Worm (Caenorhabditis elegans): ENCODE measurements around the gene pdha-1.

Gene pdha-1

DNA sequence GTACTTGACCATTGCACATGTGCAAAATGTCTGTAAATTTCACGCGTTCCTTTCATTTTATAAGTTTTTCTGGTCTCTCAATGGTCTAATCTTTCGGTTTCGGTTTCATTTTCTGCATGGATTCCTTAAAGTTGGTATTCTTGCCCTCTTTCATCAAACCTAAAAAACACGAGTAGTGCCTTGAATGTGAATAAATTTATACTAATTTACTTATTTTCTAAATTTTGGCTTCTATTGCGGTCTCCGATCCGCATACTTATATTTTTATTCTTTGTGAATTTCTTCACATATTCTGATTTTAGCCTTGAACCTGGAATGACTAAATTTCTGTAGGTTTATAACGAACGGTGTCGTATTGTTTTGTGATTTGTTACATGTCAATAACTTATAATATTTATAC is at the start of gene pdha-1:
Gene pdha-1, plus strand, starts transcription at position 301 of the 400 bp plus-strand sequence.
- TF ChIP-seq snpc-4 (tag; optimal IDR thresholded peaks at IDR 0.05) (no peak), nhr-12 (tag; optimal IDR thresholded peaks at IDR 0.05) (no peak), nhr-237 (tag; optimal IDR thresholded peaks at IDR 0.05) (no peak), ceh-83 (GFP tag; optimal IDR thresholded peaks at IDR 0.05) (no peak), lin-13 (tag; optimal IDR thresholded peaks at IDR 0.05) (no peak), ceh-39 (tag; optimal IDR thresholded peaks at IDR 0.05) (no peak), elt-3 (tag; optimal IDR thresholded peaks at IDR 0.05) (no peak), sptf-1 (tag; optimal IDR thresholded peaks at IDR 0.05) (no peak), mab-5 (tag; optimal IDR thresholded peaks at IDR 0.05) (no peak), nhr-28 (tag; optimal IDR thresholded peaks at IDR 0.05) (no peak), M03D4.4 (tag; optimal IDR thresholded peaks at IDR 0.05) (no peak)

DNA sequence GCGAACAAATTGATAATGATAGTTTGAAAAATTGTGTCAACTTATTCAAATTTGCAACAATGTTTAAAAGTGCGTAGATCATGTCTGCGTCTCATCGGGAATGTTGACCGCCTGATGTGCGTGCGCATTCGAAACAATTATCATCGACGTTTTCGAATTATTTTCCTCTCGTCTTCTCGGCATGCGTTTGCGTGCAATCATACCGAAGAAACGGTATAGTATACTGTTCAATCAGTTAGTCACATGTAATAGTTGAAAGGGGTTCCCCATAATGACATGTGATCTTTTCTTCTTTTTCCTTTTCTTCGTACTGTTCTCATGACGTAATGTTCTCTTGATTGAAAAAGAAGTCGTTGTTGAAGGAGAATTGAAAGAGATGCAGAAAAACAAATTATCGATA is 49.3 kb upstream of the pdha-1 start:
- TF ChIP-seq unc-120 (tag; optimal IDR thresholded peaks at IDR 0.05; ENCODE audit: poor library complexity, severe bottlenecking): no peak
- peak; percentile 2 for TF ChIP-seq zip-8 (tag; optimal IDR thresholded peaks at IDR 0.05)

DNA sequence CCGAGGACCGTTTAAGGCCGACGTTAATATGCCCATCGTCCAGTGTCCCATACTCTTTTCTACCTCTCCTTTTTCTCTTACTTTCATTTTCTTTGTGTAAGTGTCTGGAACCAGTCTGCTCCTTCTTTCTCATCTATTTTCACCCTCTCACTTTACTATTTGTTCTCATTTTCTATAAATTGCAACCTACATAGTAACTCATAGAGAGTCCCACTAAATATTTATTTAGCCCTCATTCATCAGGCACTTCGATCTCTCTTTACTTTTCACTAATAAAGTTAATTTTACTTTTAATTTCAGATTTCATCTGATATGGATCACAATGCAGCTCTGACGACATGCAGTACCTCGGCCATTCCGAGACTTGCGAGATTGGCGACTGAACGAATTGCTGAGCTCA is 48.7 kb upstream of the pdha-1 start, which contains the start of gene zyg-11:
Gene zyg-11, plus strand, starts transcription at position 301 of the 400 bp plus-strand sequence.
- no peak for TF ChIP-seq pha-4 (tag; optimal IDR thresholded peaks at IDR 0.05)
- TF ChIP-seq mab-5 (tag; optimal IDR thresholded peaks at IDR 0.05): no peak
- no peak for TF ChIP-seq lin-32 (GFP tag; optimal IDR thresholded peaks at IDR 0.05)
- no peak for TF ChIP-seq cnd-1 (tag; optimal IDR thresholded peaks at IDR 0.05)
- TF ChIP-seq drap-1 (GFP tag; optimal IDR thresholded peaks at IDR 0.05): no peak
- no peak for TF ChIP-seq ceh-43 (GFP tag; optimal IDR thresholded peaks at IDR 0.05)
- no peak for TF ChIP-seq lsy-2 (tag; optimal IDR thresholded peaks at IDR 0.05)
- TF ChIP-seq elt-1 (tag; optimal IDR thresholded peaks at IDR 0.05; ENCODE audit: borderline replicate concordance, insufficient read depth): no peak
- no peak for TF ChIP-seq unc-39 (tag; optimal IDR thresholded peaks at IDR 0.05)
- no peak for TF ChIP-seq zip-8 (tag; optimal IDR thresholded peaks at IDR 0.05)
- no peak for TF ChIP-seq lin-13 (tag; optimal IDR thresholded peaks at IDR 0.05)
- no peak for TF ChIP-seq tbx-8 (GFP tag; optimal IDR thresholded peaks at IDR 0.05)
- TF ChIP-seq unc-120 (tag; optimal IDR thresholded peaks at IDR 0.05; ENCODE audit: poor library complexity, severe bottlenecking): no peak
- TF ChIP-seq mls-2 (tag; optimal IDR thresholded peaks at IDR 0.05): no peak
- no peak for TF ChIP-seq ztf-11 (tag; optimal IDR thresholded peaks at IDR 0.05)
- no peak for TF ChIP-seq sptf-1 (tag; optimal IDR thresholded peaks at IDR 0.05)
- TF ChIP-seq nhr-2 (tag; optimal IDR thresholded peaks at IDR 0.05): no peak

DNA sequence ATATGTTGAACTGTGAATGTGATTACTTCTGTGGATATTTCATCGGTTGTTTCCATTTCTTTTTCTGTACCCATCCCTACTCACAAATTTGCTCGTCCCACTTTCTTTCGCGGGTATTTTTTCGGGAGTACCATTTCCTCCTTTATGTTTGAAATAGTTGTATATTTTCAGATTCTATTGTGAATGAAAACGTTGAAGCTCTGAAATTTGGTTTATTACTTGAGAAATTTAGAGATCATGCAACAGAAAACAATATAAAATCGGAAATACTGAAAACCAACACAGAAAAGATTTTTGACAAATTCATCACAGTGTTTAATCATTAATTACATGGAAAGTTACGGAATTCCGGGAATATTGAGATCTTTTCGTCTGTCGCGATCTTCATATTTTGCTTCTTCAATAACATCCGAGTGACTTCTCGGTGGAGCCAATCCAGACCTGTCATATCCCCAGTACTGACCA is 45.5 kb upstream of the pdha-1 start:
- TF ChIP-seq pha-4 (tag; optimal IDR thresholded peaks at IDR 0.05) (no peak), flh-1 (GFP tag; optimal IDR thresholded peaks at IDR 0.05) (no peak), ham-2 (GFP tag; optimal IDR thresholded peaks at IDR 0.05) (no peak), nhr-2 (tag; optimal IDR thresholded peaks at IDR 0.05) (no peak), nhr-237 (tag; optimal IDR thresholded peaks at IDR 0.05) (no peak), ceh-43 (GFP tag; optimal IDR thresholded peaks at IDR 0.05) (no peak), lin-13 (tag; optimal IDR thresholded peaks at IDR 0.05) (no peak), mab-5 (tag; optimal IDR thresholded peaks at IDR 0.05) (no peak), elt-1 (tag; optimal IDR thresholded peaks at IDR 0.05; ENCODE audit: borderline replicate concordance, insufficient read depth) (no peak), ceh-83 (GFP tag; optimal IDR thresholded peaks at IDR 0.05) (no peak), hlh-1 (tag; optimal IDR thresholded peaks at IDR 0.05) (no peak), elt-3 (tag; optimal IDR thresholded peaks at IDR 0.05) (no peak), lsy-2 (tag; optimal IDR thresholded peaks at IDR 0.05) (no peak), ces-1 (GFP tag; optimal IDR thresholded peaks at IDR 0.05) (no peak)

DNA sequence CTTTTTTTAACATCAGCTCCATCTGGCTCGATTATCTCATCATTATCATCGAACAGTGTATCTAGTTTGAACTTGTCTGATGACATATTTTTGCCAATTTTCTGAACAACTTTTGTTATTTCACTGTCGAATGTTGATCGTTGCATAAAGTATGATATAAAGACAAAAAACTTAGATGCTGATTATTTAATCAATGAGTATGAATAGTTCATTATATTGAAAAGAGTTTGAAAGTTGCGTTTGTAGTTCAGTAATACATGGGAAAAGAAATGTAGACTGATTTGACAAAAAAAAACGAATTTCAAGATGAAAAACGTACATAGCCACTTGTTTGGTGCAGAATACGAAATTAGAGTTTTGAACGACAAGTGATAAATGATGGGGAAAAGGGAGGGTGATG is 43.6 kb upstream of the pdha-1 start, which contains the start of gene hda-2:
Gene hda-2, minus strand, starts transcription at position 101 of the 400 bp plus-strand sequence.
- TF ChIP-seq lin-13 (tag; optimal IDR thresholded peaks at IDR 0.05) (no peak), mab-5 (tag; optimal IDR thresholded peaks at IDR 0.05) (no peak), nhr-12 (tag; optimal IDR thresholded peaks at IDR 0.05) (no peak), blmp-1 (tag; optimal IDR thresholded peaks at IDR 0.05) (no peak), snpc-4 (tag; optimal IDR thresholded peaks at IDR 0.05) (no peak), lin-32 (GFP tag; optimal IDR thresholded peaks at IDR 0.05) (no peak), nhr-237 (tag; optimal IDR thresholded peaks at IDR 0.05) (no peak), ceh-43 (GFP tag; optimal IDR thresholded peaks at IDR 0.05) (no peak), nhr-28 (tag; optimal IDR thresholded peaks at IDR 0.05) (no peak), mls-2 (tag; optimal IDR thresholded peaks at IDR 0.05) (no peak), ces-1 (GFP tag; optimal IDR thresholded peaks at IDR 0.05) (no peak)

Measured in whole organism, mixed stage, embryonic.